Fruit fly (Drosophila melanogaster) whole organism, prepupa: ENCODE results near the gene CG10317.

Experiments used
- CG11294 ChIP-seq: fragments of 200-800 bp; sonication (Bioruptor generic); IDR thresholded peaks from 2 replicates; pipeline ENCODE4 v1.3.6; 2022; ENCODE audit warnings: missing biosample characterization, missing genetic modification characterization
- CG11762 ChIP-seq: fragments of 200-800 bp; sonication (Bioruptor generic); optimal IDR thresholded peaks from 3 replicates; lab custom pipeline; 2016; ENCODE audit warnings: missing biosample characterization, missing genetic modification characterization; ENCODE audit not compliant: insufficient read depth
- CG11902 ChIP-seq: fragments of 200-800 bp; sonication (Bioruptor generic); optimal IDR thresholded peaks from 3 replicates; lab custom pipeline; 2016; ENCODE audit warnings: missing biosample characterization, missing genetic modification characterization
- CG1621 ChIP-seq: fragments of 200-800 bp; sonication (Bioruptor generic); optimal IDR thresholded peaks from 3 replicates; lab custom pipeline; 2018; ENCODE audit warnings: missing biosample characterization, mild to moderate bottlenecking, missing genetic modification characterization
- CG16779 ChIP-seq: fragments of 200-800 bp; sonication (Bioruptor generic); optimal IDR thresholded peaks from 3 replicates; lab custom pipeline; 2017; ENCODE audit warnings: missing biosample characterization, mild to moderate bottlenecking, missing genetic modification characterization
- CG32006 ChIP-seq: fragments of 200-800 bp; sonication (Bioruptor generic); optimal IDR thresholded peaks from 3 replicates; lab custom pipeline; 2017; ENCODE audit warnings: missing biosample characterization, mild to moderate bottlenecking, missing genetic modification characterization
- CG6163 ChIP-seq: fragments of 200-800 bp; sonication (Bioruptor generic); IDR thresholded peaks from 3 replicates; pipeline ENCODE4 v1.3.6; 2022; ENCODE audit warnings: missing biosample characterization, missing genetic modification characterization
- CG6276 ChIP-seq: fragments of 200-800 bp; sonication (Bioruptor generic); optimal IDR thresholded peaks from 2 replicates; lab custom pipeline; 2017; ENCODE audit warnings: missing biosample characterization, mild to moderate bottlenecking, missing genetic modification characterization
- CG6808 ChIP-seq: fragments of 200-800 bp; sonication (Bioruptor generic); optimal IDR thresholded peaks from 3 replicates; lab custom pipeline; 2017; ENCODE audit warnings: missing biosample characterization, missing genetic modification characterization, mild to moderate bottlenecking, moderate library complexity, missing genetic modification reagents
- CG6854 ChIP-seq: fragments of 200-800 bp; sonication (Bioruptor generic); optimal IDR thresholded peaks from 2 replicates; lab custom pipeline; 2017; ENCODE audit warnings: missing biosample characterization, mild to moderate bottlenecking, missing genetic modification characterization
- CG7368 ChIP-seq: fragments of 200-800 bp; sonication (Bioruptor generic); optimal IDR thresholded peaks from 3 replicates; lab custom pipeline; 2016; ENCODE audit warnings: missing biosample characterization, missing genetic modification characterization
- CG8119 ChIP-seq: fragments of 200-800 bp; sonication (Bioruptor generic); IDR thresholded peaks from 3 replicates; pipeline ENCODE4 v1.3.6; 2022; ENCODE audit warnings: missing biosample characterization, missing genetic modification characterization
- CG8319 ChIP-seq: fragments of 200-800 bp; sonication (Bioruptor generic); optimal IDR thresholded peaks from 3 replicates; lab custom pipeline; 2016; ENCODE audit warnings: missing biosample characterization, missing genetic modification characterization
- CG8632 ChIP-seq: fragments of 200-800 bp; sonication (Bioruptor generic); optimal IDR thresholded peaks from 3 replicates; lab custom pipeline; 2016; ENCODE audit warnings: missing biosample characterization, missing genetic modification characterization
- Eip78C ChIP-seq: fragments of 200-800 bp; sonication (Bioruptor generic); peaks from one replicate; lab custom pipeline; 2016; ENCODE audit warnings: missing biosample characterization, missing genetic modification characterization
- Ets21C ChIP-seq: fragments of 200-800 bp; sonication (Bioruptor generic); optimal IDR thresholded peaks from 3 replicates; lab custom pipeline; 2016; ENCODE audit warnings: missing biosample characterization, missing genetic modification characterization
- Hr38 ChIP-seq: sonication (Bioruptor generic); optimal IDR thresholded peaks from 2 replicates; lab custom pipeline; 2016; ENCODE audit warnings: missing biosample characterization, missing genetic modification characterization
- Lpt ChIP-seq: fragments of 200-800 bp; sonication (Bioruptor generic); optimal IDR thresholded peaks from 3 replicates; lab custom pipeline; 2016; ENCODE audit warnings: missing biosample characterization, missing genetic modification characterization
- Met ChIP-seq: fragments of 200-800 bp; sonication (Bioruptor generic); optimal IDR thresholded peaks from 3 replicates; lab custom pipeline; 2016; ENCODE audit warnings: missing biosample characterization, missing genetic modification characterization
- Smox ChIP-seq: fragments of 200-800 bp; sonication (Bioruptor generic); optimal IDR thresholded peaks from 3 replicates; lab custom pipeline; 2016; ENCODE audit warnings: missing biosample characterization, missing genetic modification characterization
- Sox14 ChIP-seq: fragments of 200-800 bp; sonication (Bioruptor generic); optimal IDR thresholded peaks from 3 replicates; lab custom pipeline; 2016; ENCODE audit warnings: missing biosample characterization, missing genetic modification characterization
- Sox15 ChIP-seq: fragments of 200-800 bp; sonication (Bioruptor generic); optimal IDR thresholded peaks from 3 replicates; lab custom pipeline; 2016; ENCODE audit warnings: missing biosample characterization, missing genetic modification characterization
- fd59A ChIP-seq: fragments of 200-800 bp; sonication (Bioruptor generic); optimal IDR thresholded peaks from 2 replicates; lab custom pipeline; 2017; ENCODE audit warnings: missing biosample characterization, mild to moderate bottlenecking, missing genetic modification characterization, missing genetic modification reagents
- fd85E ChIP-seq: fragments of 200-800 bp; sonication (Bioruptor generic); optimal IDR thresholded peaks from 3 replicates; lab custom pipeline; 2016; ENCODE audit warnings: missing biosample characterization, missing genetic modification characterization
- lz ChIP-seq: fragments of 200-800 bp; sonication (Bioruptor generic); optimal IDR thresholded peaks from 3 replicates; lab custom pipeline; 2016; ENCODE audit warnings: missing biosample characterization, missing genetic modification characterization
- pdm3 ChIP-seq: fragments of 200-800 bp; sonication (Bioruptor generic); optimal IDR thresholded peaks from 3 replicates; lab custom pipeline; 2016; ENCODE audit warnings: missing biosample characterization, missing genetic modification characterization
- salr ChIP-seq, 2 experiments: fragments of 200-800 bp; sonication (Bioruptor generic); optimal IDR thresholded peaks; 3 replicates each; lab custom pipeline; 2016 to 2018; ENCODE audit warnings: missing biosample characterization in 2 of 2, missing genetic modification characterization in 2 of 2, mild to moderate bottlenecking in 1 of 2
- ss ChIP-seq, 2 experiments: fragments of 200-800 bp; sonication (Bioruptor generic); optimal IDR thresholded peaks; 2 replicates in 1 of 2; 3 replicates in 1 of 2; lab custom pipeline; 2017 to 2018; ENCODE audit warnings: mild to moderate bottlenecking in 2 of 2, missing biosample characterization in 2 of 2, missing genetic modification characterization in 2 of 2, moderate library complexity in 1 of 2
- svp ChIP-seq: fragments of 200-800 bp; sonication (Bioruptor generic); peaks from one replicate; lab custom pipeline; 2016; ENCODE audit warnings: missing biosample characterization, missing genetic modification characterization
- topi ChIP-seq: fragments of 200-800 bp; sonication (Bioruptor generic); optimal IDR thresholded peaks from 3 replicates; lab custom pipeline; 2016; ENCODE audit warnings: missing biosample characterization, missing genetic modification characterization
- vri ChIP-seq: fragments of 200-800 bp; sonication (Bioruptor generic); optimal IDR thresholded peaks from 3 replicates; lab custom pipeline; 2016; ENCODE audit warnings: missing biosample characterization, mild to moderate bottlenecking, missing genetic modification characterization

CG10317 gene

dm6 chr3R:16406618-16407017 is 36.3 kb upstream of the CG10317 start:
- TF ChIP-seq CG8319 (GFP tag; lab: Kevin White, UChicago), result no peak
- no peak for TF ChIP-seq Sox14 (GFP tag; lab: Kevin White, UChicago)
- TF ChIP-seq CG6276, result no peak
- TF ChIP-seq CG16779 (tag; lab: Kevin White, UChicago), result no peak
- no peak for TF ChIP-seq topi
- no peak for TF ChIP-seq CG11762 (GFP tag; lab: Kevin White, UChicago)
- no peak for TF ChIP-seq CG11294 (GFP tag; lab: Robert Waterston, UW)
- no peak for TF ChIP-seq lz (GFP tag; lab: Kevin White, UChicago)
- TF ChIP-seq CG11902 (GFP tag; lab: Kevin White, UChicago), result no peak
- TF ChIP-seq CG1621 (tag; lab: Kevin White, UChicago), result no peak

dm6 chr3R:16403734-16404057 is 33.4 kb upstream of the CG10317 start:
- no peak for TF ChIP-seq CG1621 (tag; lab: Kevin White, UChicago)
- TF ChIP-seq Lpt (GFP tag; lab: Kevin White, UChicago), result no peak
- TF ChIP-seq CG8119 (GFP tag; lab: Robert Waterston, UW), result no peak
- no peak for TF ChIP-seq Sox15 (GFP tag; lab: Kevin White, UChicago)
- TF ChIP-seq CG7368 (GFP tag; lab: Kevin White, UChicago), result no peak
- no peak for TF ChIP-seq CG6276
- no peak for TF ChIP-seq CG8632 (GFP tag; lab: Kevin White, UChicago)
- no peak for TF ChIP-seq CG6854 (GFP tag; lab: Kevin White, UChicago)
- TF ChIP-seq Hr38 (GFP tag; lab: Kevin White, UChicago), result no peak
- TF ChIP-seq pdm3, result no peak
- TF ChIP-seq Eip78C, result no peak
- no peak for TF ChIP-seq lz (GFP tag; lab: Kevin White, UChicago)

- TF ChIP-seq CG32006 (GFP tag; lab: Kevin White, UChicago) (no peak), ss (GFP tag; optimal IDR thresholded peaks at IDR 0.05; lab: Kevin White, UChicago) (peak; percentile 26 to 83)
These were observed 32.8 kb upstream of the CG10317 start, which contains the start of gene ss for dm6 chr3R:16403023-16403733. ss (minus strand) TSS chr3R:16403690.

- TF ChIP-seq salr (GFP tag; optimal IDR thresholded peaks at IDR 0.05; lab: Kevin White, UChicago), result no peak
- TF ChIP-seq svp (GFP tag; lab: Kevin White, UChicago), result peak; percentile 32
These were observed 26.2 kb upstream of the CG10317 start for dm6 chr3R:16396565-16396964.

dm6 chr3R:16395448-16395847 is 25.1 kb upstream of the CG10317 start:
- TF ChIP-seq Ets21C (GFP tag; lab: Kevin White, UChicago) (no peak), CG6163 (no peak), Met (peak; percentile 41), Smox (peak; percentile 34), fd85E (GFP tag; lab: Kevin White, UChicago) (no peak), vri (peak; percentile 35), Eip78C (no peak), CG6808 (GFP tag; lab: Kevin White, UChicago) (no peak), fd59A (GFP tag; lab: Kevin White, UChicago) (no peak), lz (GFP tag; lab: Kevin White, UChicago) (peak; percentile 4), svp (GFP tag; lab: Kevin White, UChicago) (peak; percentile 61)

dm6 chr3R:16394531-16394930 is 24.2 kb upstream of the CG10317 start:
- peak; percentile 44 to 97 for TF ChIP-seq ss (GFP tag; optimal IDR thresholded peaks at IDR 0.05; lab: Kevin White, UChicago)
- TF ChIP-seq topi, result no peak
